Fruit fly (Drosophila melanogaster) Kc167 (cell line): ENCODE data around the gene Ada2a.

Experiments
- Myc ChIP-seq: fragments of >200 bp; optimal IDR thresholded peaks from 2 replicates; lab custom pipeline; 2017; ENCODE audit warnings: missing external identifiers
- Sin3A ChIP-seq: fragments of >200 bp; optimal IDR thresholded peaks from 2 replicates; lab custom pipeline; 2018; ENCODE audit warnings: missing external identifiers
- h ChIP-seq: fragments of >200 bp; optimal IDR thresholded peaks from 3 replicates; lab custom pipeline; 2018; ENCODE audit warnings: missing external identifiers
- insv ChIP-seq: fragments of >200 bp; optimal IDR thresholded peaks from 3 replicates; lab custom pipeline; 2018; ENCODE audit warnings: missing external identifiers
- psq ChIP-seq: fragments of >200 bp; optimal IDR thresholded peaks from 2 replicates; lab custom pipeline; 2017; ENCODE audit warnings: missing external identifiers
- ttk ChIP-seq: sonication (Bioruptor generic); optimal IDR thresholded peaks from 2 replicates; lab custom pipeline; 2017; ENCODE audit warnings: missing external identifiers

Ada2a gene

dm6 chr3R:18291831-18292230 is 36.5 kb upstream of the Ada2a start:
- TF ChIP-seq Myc (lab: Kevin White, UChicago): no peak
- TF ChIP-seq ttk (lab: Kevin White, UChicago): no peak
- TF ChIP-seq h (lab: Kevin White, UChicago): no peak
- no peak for TF ChIP-seq insv (lab: Kevin White, UChicago)
- no peak for TF ChIP-seq Sin3A (lab: Kevin White, UChicago)
- no peak for TF ChIP-seq psq (lab: Kevin White, UChicago)

- TF ChIP-seq insv (lab: Kevin White, UChicago) (no peak), psq (lab: Kevin White, UChicago) (no peak), ttk (lab: Kevin White, UChicago) (no peak), Sin3A (lab: Kevin White, UChicago) (no peak), Myc (lab: Kevin White, UChicago) (no peak), h (lab: Kevin White, UChicago) (no peak)
Measured at dm6 chr3R:18288677-18289076, 33.4 kb upstream of the Ada2a start, which contains the start of gene CG7131. Gene CG7131, minus strand, starts transcription at chr3R:18288777.

dm6 chr3R:18283441-18283840 is 28.2 kb upstream of the Ada2a start, which contains the start of the genes CG14312 and CG8064:
Gene CG14312, minus strand, starts transcription at chr3R:18283528.
Gene CG8064, plus strand, starts transcription at chr3R:18283660.
- TF ChIP-seq h (lab: Kevin White, UChicago) (no peak), Sin3A (lab: Kevin White, UChicago) (no peak), Myc (lab: Kevin White, UChicago) (no peak), ttk (lab: Kevin White, UChicago) (no peak), insv (lab: Kevin White, UChicago) (no peak), psq (lab: Kevin White, UChicago) (no peak)

- TF ChIP-seq ttk (lab: Kevin White, UChicago): no peak
- no peak for TF ChIP-seq h (lab: Kevin White, UChicago)
- no peak for TF ChIP-seq Myc (lab: Kevin White, UChicago)
Measured at dm6 chr3R:18280866-18281473, 25.7 kb upstream of the Ada2a start.

- no peak for TF ChIP-seq ttk (lab: Kevin White, UChicago)
- no peak for TF ChIP-seq h (lab: Kevin White, UChicago)
- TF ChIP-seq Myc (lab: Kevin White, UChicago): no peak
- no peak for TF ChIP-seq insv (lab: Kevin White, UChicago)
- no peak for TF ChIP-seq psq (lab: Kevin White, UChicago)
- TF ChIP-seq Sin3A (lab: Kevin White, UChicago): no peak
Measured at dm6 chr3R:18280133-18280532, 24.8 kb upstream of the Ada2a start.

- TF ChIP-seq Sin3A (lab: Kevin White, UChicago) (no peak), ttk (lab: Kevin White, UChicago) (no peak), insv (lab: Kevin White, UChicago) (no peak), psq (lab: Kevin White, UChicago) (no peak), h (lab: Kevin White, UChicago) (no peak), Myc (lab: Kevin White, UChicago) (no peak)
Measured at dm6 chr3R:18279494-18279893, 24.2 kb upstream of the Ada2a start, which contains the start of gene CG7142. Gene CG7142, minus strand, starts transcription at chr3R:18279522.

dm6 chr3R:18277406-18277805 is 22.1 kb upstream of the Ada2a start:
- TF ChIP-seq Sin3A (lab: Kevin White, UChicago): no peak
- no peak for TF ChIP-seq h (lab: Kevin White, UChicago)
- TF ChIP-seq ttk (lab: Kevin White, UChicago): no peak
- no peak for TF ChIP-seq Myc (lab: Kevin White, UChicago)
- TF ChIP-seq insv (lab: Kevin White, UChicago): no peak
- TF ChIP-seq psq (lab: Kevin White, UChicago): no peak

- TF ChIP-seq ttk (lab: Kevin White, UChicago) (no peak), insv (lab: Kevin White, UChicago) (no peak), Sin3A (lab: Kevin White, UChicago) (no peak), psq (lab: Kevin White, UChicago) (no peak), Myc (lab: Kevin White, UChicago) (no peak), h (lab: Kevin White, UChicago) (no peak)
Measured at dm6 chr3R:18276688-18277087, 21.4 kb upstream of the Ada2a start.

dm6 chr3R:18275113-18275782 is 20.0 kb upstream of the Ada2a start:
- TF ChIP-seq psq (lab: Kevin White, UChicago): no peak
- no peak for TF ChIP-seq h (lab: Kevin White, UChicago)
- no peak for TF ChIP-seq insv (lab: Kevin White, UChicago)
- no peak for TF ChIP-seq ttk (lab: Kevin White, UChicago)
- no peak for TF ChIP-seq Myc (lab: Kevin White, UChicago)
- TF ChIP-seq Sin3A (lab: Kevin White, UChicago): no peak

- no peak for TF ChIP-seq h (lab: Kevin White, UChicago)
- TF ChIP-seq psq (lab: Kevin White, UChicago): no peak
- no peak for TF ChIP-seq ttk (lab: Kevin White, UChicago)
- no peak for TF ChIP-seq Myc (lab: Kevin White, UChicago)
- no peak for TF ChIP-seq insv (lab: Kevin White, UChicago)
- no peak for TF ChIP-seq Sin3A (lab: Kevin White, UChicago)
Measured at dm6 chr3R:18274328-18275098, 19.2 kb upstream of the Ada2a start, which contains the start of the genes Vps39 and eIF1A. Gene Vps39, minus strand, starts transcription at chr3R:18274446. Gene eIF1A, plus strand, starts transcription at chr3R:18274665.
